Fruit fly (Drosophila melanogaster) whole organism, embryonic: Measurements from ENCODE around the gene CG5541.

Experiments
- Asciz ChIP-seq: fragments of 200-800 bp; sonication (Bioruptor generic); optimal IDR thresholded peaks from 2 replicates; lab custom pipeline; 2017; ENCODE audit warnings: missing biosample characterization, mild to moderate bottlenecking, missing genetic modification characterization, missing genetic modification reagents
- Atf-2 ChIP-seq: fragments of 200-800 bp; sonication (Bioruptor generic); optimal IDR thresholded peaks from 2 replicates; lab custom pipeline; 2016; ENCODE audit warnings: missing biosample characterization, missing genetic modification characterization
- CG10959 ChIP-seq: fragments of 200-800 bp; sonication (Bioruptor generic); IDR thresholded peaks from 2 replicates; pipeline ENCODE4 v1.3.6; 2022; ENCODE audit warnings: missing biosample characterization, missing genetic modification characterization
- CG10979 ChIP-seq: fragments of 200-800 bp; sonication (Bioruptor generic); optimal IDR thresholded peaks from 2 replicates; lab custom pipeline; 2018; ENCODE audit warnings: missing biosample characterization, mild to moderate bottlenecking, missing genetic modification characterization, moderate library complexity
- CG11247 ChIP-seq: fragments of 200-800 bp; sonication (Bioruptor generic); IDR thresholded peaks from 2 replicates; pipeline ENCODE4 v1.3.6; 2022; ENCODE audit warnings: missing biosample characterization, missing genetic modification characterization
- CG11696 ChIP-seq: fragments of 200-800 bp; sonication (Bioruptor generic); IDR thresholded peaks from 2 replicates; pipeline ENCODE4 v1.3.6; 2022; ENCODE audit warnings: missing biosample characterization, missing genetic modification characterization
- CG14860 ChIP-seq: fragments of 200-800 bp; sonication (Bioruptor generic); IDR thresholded peaks from 3 replicates; pipeline ENCODE4 v1.3.6; 2022; ENCODE audit warnings: missing biosample characterization, missing genetic modification characterization; ENCODE audit not compliant: partially characterized antibody
- CG15011 ChIP-seq: fragments of 200-800 bp; sonication (Bioruptor generic); optimal IDR thresholded peaks from 3 replicates; lab custom pipeline; 2018; ENCODE audit warnings: missing biosample characterization, mild to moderate bottlenecking, missing genetic modification characterization
- CG15514 ChIP-seq: fragments of 200-800 bp; sonication (Bioruptor generic); optimal IDR thresholded peaks from 3 replicates; lab custom pipeline; 2017; ENCODE audit warnings: missing biosample characterization, missing genetic modification characterization, mild to moderate bottlenecking, moderate library complexity, missing genetic modification reagents
- CG15696 ChIP-seq: fragments of 200-800 bp; sonication (Bioruptor generic); optimal IDR thresholded peaks from 2 replicates; lab custom pipeline; 2019; ENCODE audit warnings: missing biosample characterization, mild to moderate bottlenecking, missing genetic modification characterization, moderate library complexity
- CG16815 ChIP-seq: fragments of 200-800 bp; sonication (Bioruptor generic); optimal IDR thresholded peaks from 3 replicates; lab custom pipeline; 2017; ENCODE audit warnings: missing biosample characterization, mild to moderate bottlenecking, missing genetic modification characterization
- CG17612 ChIP-seq: fragments of 200-800 bp; sonication (Bioruptor generic); IDR thresholded peaks from 2 replicates; pipeline ENCODE4 v1.3.6; 2022; ENCODE audit warnings: missing biosample characterization, missing genetic modification characterization
- CG18011 ChIP-seq: fragments of 200-800 bp; sonication (Bioruptor generic); optimal IDR thresholded peaks from 2 replicates; lab custom pipeline; 2017; ENCODE audit warnings: missing biosample characterization, missing genetic modification characterization, mild to moderate bottlenecking, moderate library complexity, missing genotype
- CG18476 ChIP-seq: fragments of 200-800 bp; sonication (Bioruptor generic); optimal IDR thresholded peaks from 2 replicates; lab custom pipeline; 2016; ENCODE audit warnings: missing biosample characterization, mild to moderate bottlenecking, missing genetic modification characterization
- CG3065 ChIP-seq: fragments of 200-800 bp; sonication (Bioruptor generic); optimal IDR thresholded peaks from 2 replicates; lab custom pipeline; 2016; ENCODE audit warnings: missing biosample characterization, missing genetic modification characterization
- CG3163 ChIP-seq: fragments of 200-800 bp; sonication (Bioruptor generic); optimal IDR thresholded peaks from 3 replicates; lab custom pipeline; 2016; ENCODE audit warnings: missing biosample characterization, missing genetic modification characterization
- CG4707 ChIP-seq: fragments of 200-800 bp; sonication (Bioruptor generic); optimal IDR thresholded peaks from 2 replicates; lab custom pipeline; 2018; ENCODE audit warnings: missing biosample characterization, mild to moderate bottlenecking, missing genetic modification characterization, moderate library complexity
- CG4854 ChIP-seq: fragments of 200-800 bp; sonication (Bioruptor generic); optimal IDR thresholded peaks from 2 replicates; lab custom pipeline; 2016; ENCODE audit warnings: missing biosample characterization, missing genetic modification characterization, inconsistent platforms
- CG7372 ChIP-seq: fragments of 200-800 bp; sonication (Bioruptor generic); IDR thresholded peaks from 2 replicates; pipeline ENCODE4 v1.3.6; 2022; ENCODE audit warnings: missing biosample characterization, missing genetic modification characterization
- CG7786 ChIP-seq: fragments of 200-800 bp; sonication (Bioruptor generic); optimal IDR thresholded peaks from 2 replicates; lab custom pipeline; 2016; ENCODE audit warnings: missing biosample characterization, missing genetic modification characterization
- CG7839 ChIP-seq: fragments of 200-800 bp; sonication (Bioruptor generic); optimal IDR thresholded peaks from 3 replicates; lab custom pipeline; 2018; ENCODE audit warnings: missing biosample characterization, mild to moderate bottlenecking, missing genetic modification characterization, moderate library complexity
- Chrac-16 ChIP-seq: fragments of 200-800 bp; sonication (Bioruptor generic); optimal IDR thresholded peaks from 3 replicates; lab custom pipeline; 2016; ENCODE audit warnings: missing biosample characterization, missing genetic modification characterization
- Eip74EF ChIP-seq, 2 experiments: fragments of 200-800 bp in 1 of 2; fragments of >200 bp in 1 of 2; sonication (Bioruptor generic) in 1 of 2; optimal IDR thresholded peaks; 2 replicates each; lab custom pipeline; 2017 to 2019; ENCODE audit warnings: missing biosample characterization in 2 of 2, missing genetic modification characterization in 2 of 2, mild to moderate bottlenecking in 1 of 2, moderate library complexity in 1 of 2
- HHEX ChIP-seq: fragments of 200-800 bp; sonication (Bioruptor generic); optimal IDR thresholded peaks from 3 replicates; lab custom pipeline; 2017; ENCODE audit warnings: missing biosample characterization, mild to moderate bottlenecking, missing genetic modification characterization, missing genetic modification reagents
- Hsf ChIP-seq: fragments of 200-800 bp; sonication (Bioruptor generic); optimal IDR thresholded peaks from 3 replicates; lab custom pipeline; 2016; ENCODE audit warnings: missing biosample characterization, missing genetic modification characterization
- Lim3 ChIP-seq: fragments of 200-800 bp; sonication (Bioruptor generic); IDR thresholded peaks from 2 replicates; pipeline ENCODE4 v1.3.6; 2022; ENCODE audit warnings: missing biosample characterization, missing genetic modification characterization
- Lpt ChIP-seq: fragments of >200 bp; optimal IDR thresholded peaks from 2 replicates; lab custom pipeline; 2018; ENCODE audit warnings: missing biosample characterization, missing genetic modification characterization
- MBD-R2 ChIP-seq: fragments of 200-800 bp; sonication (Bioruptor generic); IDR thresholded peaks from 2 replicates; pipeline ENCODE4 v1.3.6; 2022; ENCODE audit warnings: missing biosample characterization, missing genetic modification characterization
- NC2α ChIP-seq: fragments of 200-800 bp; sonication (Bioruptor generic); optimal IDR thresholded peaks from 2 replicates; lab custom pipeline; 2016; ENCODE audit warnings: missing biosample characterization, missing genetic modification characterization
- Ptx1 ChIP-seq: fragments of 200-800 bp; sonication (Bioruptor generic); IDR thresholded peaks from 2 replicates; pipeline ENCODE4 v1.3.6; 2022; ENCODE audit warnings: missing biosample characterization, missing genetic modification characterization
- TFAM ChIP-seq: fragments of 200-800 bp; sonication (Bioruptor generic); optimal IDR thresholded peaks from 2 replicates; lab custom pipeline; 2017; ENCODE audit warnings: missing biosample characterization, missing genetic modification characterization, inconsistent platforms
- ara ChIP-seq: fragments of 200-800 bp; sonication (Bioruptor generic); IDR thresholded peaks from 2 replicates; pipeline ENCODE4 v1.3.6; 2022; ENCODE audit warnings: missing biosample characterization, missing genetic modification characterization
- bigmax ChIP-seq: fragments of 200-800 bp; sonication (Bioruptor generic); optimal IDR thresholded peaks from 2 replicates; lab custom pipeline; 2018; ENCODE audit warnings: missing biosample characterization, mild to moderate bottlenecking, missing genetic modification characterization
- ci ChIP-seq: fragments of 200-800 bp; sonication (Bioruptor generic); IDR thresholded peaks from 3 replicates; pipeline ENCODE4 v1.3.6; 2022; ENCODE audit warnings: missing biosample characterization, missing genetic modification characterization
- crc ChIP-seq: fragments of 200-800 bp; sonication (Bioruptor generic); optimal IDR thresholded peaks from 2 replicates; lab custom pipeline; 2016; ENCODE audit warnings: missing biosample characterization, missing genetic modification characterization
- eve ChIP-seq, 2 experiments: fragments of >200 bp; optimal IDR thresholded peaks; 2 replicates each; lab custom pipeline; 2017; ENCODE audit warnings: missing biosample characterization in 2 of 2, missing genetic modification characterization in 2 of 2
- grau ChIP-seq: fragments of 200-800 bp; optimal IDR thresholded peaks from 3 replicates; lab custom pipeline; 2019; ENCODE audit warnings: missing biosample characterization, mild to moderate bottlenecking, missing genetic modification characterization, moderate library complexity
- jing ChIP-seq: fragments of 200-800 bp; sonication (Bioruptor generic); optimal IDR thresholded peaks from 2 replicates; lab custom pipeline; 2018; ENCODE audit warnings: missing biosample characterization, mild to moderate bottlenecking, missing genetic modification characterization
- jumu ChIP-seq: fragments of 200-800 bp; sonication (Bioruptor generic); optimal IDR thresholded peaks from 3 replicates; lab custom pipeline; 2016; ENCODE audit warnings: missing biosample characterization, missing genetic modification characterization
- ken ChIP-seq: fragments of 200-800 bp; sonication (Bioruptor generic); IDR thresholded peaks from 3 replicates; pipeline ENCODE4 v1.3.6; 2022; ENCODE audit warnings: missing biosample characterization, missing genetic modification characterization
- nmo ChIP-seq: fragments of 200-800 bp; sonication (Bioruptor generic); optimal IDR thresholded peaks from 2 replicates; lab custom pipeline; 2018; ENCODE audit warnings: missing biosample characterization, mild to moderate bottlenecking, missing genetic modification characterization, moderate library complexity
- pan ChIP-seq, 4 experiments: fragments of >200 bp in 3 of 4; fragments of 200-800 bp in 1 of 4; sonication (Bioruptor generic) in 1 of 4; optimal IDR thresholded peaks in 3 of 4; IDR thresholded peaks in 1 of 4; 2 replicates each; pipeline versions ENCODE4 v1.3.6 to Lab custom; 2017 to 2022; ENCODE audit warnings: missing biosample characterization in 2 of 4, missing genetic modification characterization in 2 of 4, mixed read lengths in 1 of 4
- row ChIP-seq: fragments of 200-800 bp; sonication (Bioruptor generic); IDR thresholded peaks from 3 replicates; pipeline ENCODE4 v1.3.6; 2022; ENCODE audit warnings: missing biosample characterization, missing genetic modification characterization
- scrt ChIP-seq: fragments of 200-800 bp; sonication (Bioruptor generic); optimal IDR thresholded peaks from 2 replicates; lab custom pipeline; 2018; ENCODE audit warnings: missing biosample characterization, mild to moderate bottlenecking, missing genetic modification characterization, moderate library complexity
- sob ChIP-seq: fragments of 200-800 bp; sonication (Bioruptor generic); IDR thresholded peaks from 2 replicates; pipeline ENCODE4 v1.3.6; 2022; ENCODE audit warnings: missing biosample characterization, missing genetic modification characterization
- usp ChIP-seq: fragments of >200 bp; optimal IDR thresholded peaks from 2 replicates; lab custom pipeline; 2017; ENCODE audit warnings: missing biosample characterization, missing genetic modification characterization
- z ChIP-seq: fragments of 200-800 bp; sonication (Bioruptor generic); IDR thresholded peaks from 3 replicates; pipeline ENCODE4 v1.3.6; 2022; ENCODE audit warnings: missing biosample characterization, missing genetic modification characterization
- zen2 ChIP-seq: fragments of 200-800 bp; sonication (Bioruptor generic); IDR thresholded peaks from 3 replicates; pipeline ENCODE4 v1.3.6; 2022; ENCODE audit warnings: missing biosample characterization, missing genetic modification characterization; ENCODE audit not compliant: partially characterized antibody

CG5541 gene

dm6 chrX:15085777-15086510, 42.0 kb downstream of the CG5541 start, which contains the start of the genes CG15027 and Dbct (continued):
- TF ChIP-seq ci (GFP tag; lab: Robert Waterston, UW) = peak; percentile 71; the same call in 2 of the 3 replicates
- no peak for TF ChIP-seq CG4707 (GFP tag; lab: Kevin White, UChicago)
- no peak for TF ChIP-seq CG4854 (GFP tag; lab: Kevin White, UChicago)
- peak; percentile 41 for TF ChIP-seq CG15011 (GFP tag; lab: Kevin White, UChicago)
- TF ChIP-seq row (GFP tag; lab: Robert Waterston, UW) = peak; percentile 91
- TF ChIP-seq CG10959 (GFP tag; lab: Robert Waterston, UW) = 0 out of 2 replicates have a peak, but pooled peaks have one; percentile 25
- TF ChIP-seq grau (tag; lab: Kevin White, UChicago) = peak; percentile 73
- no peak for TF ChIP-seq z (GFP tag; lab: Robert Waterston, UW)
- TF ChIP-seq CG11696 = 0 out of 2 replicates have a peak, but pooled peaks have one; percentile 24
- TF ChIP-seq CG3065 (GFP tag; lab: Kevin White, UChicago) = no peak
- no peak for TF ChIP-seq jumu (GFP tag; lab: Kevin White, UChicago)
- no peak for TF ChIP-seq CG17612 (GFP tag; lab: Robert Waterston, UW)
- no peak for TF ChIP-seq CG3163 (GFP tag; lab: Kevin White, UChicago)
- TF ChIP-seq Ptx1 (GFP tag; lab: Robert Waterston, UW) = peak; percentile 77
- TF ChIP-seq Eip74EF (GFP tag; optimal IDR thresholded peaks at IDR 0.05; lab: Kevin White, UChicago) = no peak
- no peak for TF ChIP-seq pan (optimal IDR thresholded peaks at IDR 0.05; lab: Kevin White, UChicago)
- TF ChIP-seq pan (GFP tag; optimal IDR thresholded peaks at IDR 0.05 in 1 of 2, IDR thresholded peaks at IDR 0.05 in 1 of 2) = peak in 1 of 2 experiments; percentile 73
- TF ChIP-seq CG7786 (GFP tag; lab: Kevin White, UChicago) = no peak
- TF ChIP-seq Chrac-16 (GFP tag; lab: Kevin White, UChicago) = peak; percentile 62
- TF ChIP-seq CG18476 (GFP tag; lab: Kevin White, UChicago) = no peak
- TF ChIP-seq HHEX (GFP tag; lab: Kevin White, UChicago) = peak; percentile 31
- peak; percentile 64 for TF ChIP-seq CG10979 (tag; lab: Kevin White, UChicago)
- TF ChIP-seq bigmax (GFP tag; lab: Kevin White, UChicago) = no peak
- TF ChIP-seq MBD-R2 (GFP tag; lab: Robert Waterston, UW) = peak; percentile 55; the same call in 1 of the 2 replicates
- TF ChIP-seq Hsf (GFP tag; lab: Kevin White, UChicago) = no peak
- no peak for TF ChIP-seq Lpt (GFP tag; lab: Kevin White, UChicago)
- TF ChIP-seq CG14860 (GFP tag; lab: Robert Waterston, UW) = 0 out of 3 replicates have a peak, but pooled peaks have one; percentile 41
- TF ChIP-seq scrt (GFP tag; lab: Kevin White, UChicago) = peak; percentile 5
- peak; percentile 74 for TF ChIP-seq CG15696 (tag; lab: Kevin White, UChicago)
- peak in 1 of 2 experiments; percentile 82 for TF ChIP-seq eve (GFP tag; optimal IDR thresholded peaks at IDR 0.05; lab: Kevin White, UChicago)
- no peak for TF ChIP-seq NC2α (GFP tag; lab: Kevin White, UChicago)
- TF ChIP-seq CG7839 (tag; lab: Kevin White, UChicago) = peak; percentile 69
- peak; percentile 56; the same call in 1 of the 2 replicates for TF ChIP-seq ara (GFP tag; lab: Robert Waterston, UW)
- peak; percentile 17 for TF ChIP-seq Asciz (GFP tag; lab: Kevin White, UChicago)
- no peak for TF ChIP-seq TFAM (GFP tag; lab: Kevin White, UChicago)
- TF ChIP-seq CG18011 = no peak
- TF ChIP-seq Atf-2 = no peak
- peak; percentile 63 for TF ChIP-seq sob (GFP tag; lab: Robert Waterston, UW)
- peak; percentile 51 for TF ChIP-seq CG16815
- TF ChIP-seq jing (GFP tag; lab: Kevin White, UChicago) = no peak
- peak; percentile 78 for TF ChIP-seq nmo
- TF ChIP-seq CG11247 = peak; percentile 26; the same call in 1 of the 2 replicates
- no peak for TF ChIP-seq usp (GFP tag; lab: Kevin White, UChicago)
- peak; percentile 33 for TF ChIP-seq CG15514 (GFP tag; lab: Kevin White, UChicago)
- peak; percentile 56; the same call in 1 of the 3 replicates for TF ChIP-seq ken
- TF ChIP-seq Lim3 (GFP tag; lab: Robert Waterston, UW) = no peak
- TF ChIP-seq crc (GFP tag; lab: Kevin White, UChicago) = no peak
- TF ChIP-seq CG7372 (GFP tag; lab: Robert Waterston, UW) = peak; percentile 74
- TF ChIP-seq zen2 (GFP tag; lab: Robert Waterston, UW) = no peak; the same call in 2 of the 3 replicates
